Fruit fly (Drosophila melanogaster) S2 (cell line): ENCODE measurements around the gene sick.

Experiments
- CG8478 ChIP-seq: fragments of >200 bp; optimal IDR thresholded peaks from 2 replicates; lab custom pipeline; 2018
- CTCF ChIP-seq, 2 experiments: fragments of >200 bp; optimal IDR thresholded peaks; 2 replicates each; lab custom pipeline; 2018

- peak; percentile 32 to 75 for TF ChIP-seq CTCF (optimal IDR thresholded peaks at IDR 0.05; lab: Kevin White, UChicago)
- no peak for TF ChIP-seq CG8478
These were observed 119.0 kb downstream of the sick start for dm6 chr2L:19915195-19915594.
